Worm (Caenorhabditis elegans): Measurements from ENCODE around the gene unc-112.

Gene unc-112

ce11 chrV:14682870-14683269 lies 13.6 kb downstream of the unc-112 start:
- TF ChIP-seq T26A8.4 (GFP tag; IDR thresholded peaks at IDR 0.05) (no peak), F10B5.3 (tag; optimal IDR thresholded peaks at IDR 0.05) (no peak), lsy-2 (tag; optimal IDR thresholded peaks at IDR 0.05) (peak in 1 of 2 experiments; percentile 5), nhr-25 (tag; optimal IDR thresholded peaks at IDR 0.05; ENCODE audit: borderline replicate concordance, insufficient read depth) (peak; percentile 8), aha-1 (tag) (peak; percentile 15), unc-62 (GFP tag; optimal IDR thresholded peaks at IDR 0.05 in 1 of 2) (peak in 1 of 2 experiments; percentile 55), unc-62 (tag; optimal IDR thresholded peaks at IDR 0.05) (no peak), ceh-28 (tag; optimal IDR thresholded peaks at IDR 0.05) (no peak)

ce11 chrV:14680014-14680413 lies 16.4 kb downstream of the unc-112 start, which contains the start of gene C47E8.3:
Gene C47E8.3, plus strand, starts transcription at chrV:14680314.
- TF ChIP-seq aha-1 (tag) = peak; percentile 22
- no peak for TF ChIP-seq lin-29 (GFP tag; IDR thresholded peaks at IDR 0.05)
- no peak for TF ChIP-seq mdt-29 (GFP tag; IDR thresholded peaks at IDR 0.05)
- no peak for TF ChIP-seq nhr-10 (tag; optimal IDR thresholded peaks at IDR 0.05)
- TF ChIP-seq ztf-7 (tag; optimal IDR thresholded peaks at IDR 0.05) = no peak

- no peak for TF ChIP-seq dmd-8 (GFP tag; IDR thresholded peaks at IDR 0.05)
- TF ChIP-seq zfp-2 (tag; optimal IDR thresholded peaks at IDR 0.05) = no peak
- no peak for TF ChIP-seq nhr-28 (tag; optimal IDR thresholded peaks at IDR 0.05)
- TF ChIP-seq F49E8.2 (tag; optimal IDR thresholded peaks at IDR 0.05; ENCODE audit: borderline replicate concordance) = no peak
- no peak for TF ChIP-seq R02D3.7 (tag; optimal IDR thresholded peaks at IDR 0.05)
- TF ChIP-seq nhr-102 (tag; optimal IDR thresholded peaks at IDR 0.05) = no peak
- no peak for TF ChIP-seq ZK337.2 (GFP tag; IDR thresholded peaks at IDR 0.05)
- no peak for TF ChIP-seq F10B5.3 (tag; optimal IDR thresholded peaks at IDR 0.05)
- no peak for TF ChIP-seq daf-19 (GFP tag; conservative IDR thresholded peaks at IDR 0.05)
- no peak for TF ChIP-seq hlh-30 (tag; optimal IDR thresholded peaks at IDR 0.05; ENCODE audit: insufficient read depth)
- TF ChIP-seq dmd-9 (GFP tag; IDR thresholded peaks at IDR 0.05) = no peak
- no peak for TF ChIP-seq T26A8.4 (GFP tag; IDR thresholded peaks at IDR 0.05)
These were observed 18.2 kb downstream of the unc-112 start for ce11 chrV:14678298-14678697.

- no peak for TF ChIP-seq dmd-9 (GFP tag; IDR thresholded peaks at IDR 0.05)
- TF ChIP-seq nhr-111 (GFP tag; optimal IDR thresholded peaks at IDR 0.05) = no peak
- TF ChIP-seq snpc-4 (tag; optimal IDR thresholded peaks at IDR 0.05) = no peak
- TF ChIP-seq nhr-25 (tag; optimal IDR thresholded peaks at IDR 0.05; ENCODE audit: borderline replicate concordance, insufficient read depth) = no peak
- no peak for TF ChIP-seq nhr-11 (tag; optimal IDR thresholded peaks at IDR 0.05)
- no peak for TF ChIP-seq nhr-28 (tag; optimal IDR thresholded peaks at IDR 0.05)
- TF ChIP-seq F37D6.2 (tag; optimal IDR thresholded peaks at IDR 0.05) = no peak
- TF ChIP-seq mep-1 (tag; optimal IDR thresholded peaks at IDR 0.05) = no peak
- TF ChIP-seq madf-9 (GFP tag; conservative IDR thresholded peaks at IDR 0.05) = no peak
- no peak for TF ChIP-seq hlh-11 (tag; optimal IDR thresholded peaks at IDR 0.05)
- no peak for TF ChIP-seq ama-1 (optimal IDR thresholded peaks at IDR 0.05)
- TF ChIP-seq jun-1 (tag; optimal IDR thresholded peaks at IDR 0.05) = no peak
- no peak for TF ChIP-seq fos-1 (tag; optimal IDR thresholded peaks at IDR 0.05)
- TF ChIP-seq lin-38 (GFP tag; IDR thresholded peaks at IDR 0.05) = no peak
- no peak for TF ChIP-seq hmg-1.1 (GFP tag; IDR thresholded peaks at IDR 0.05)
- TF ChIP-seq vab-7 (GFP tag; IDR thresholded peaks at IDR 0.05) = no peak
- no peak for TF ChIP-seq ces-1 (GFP tag; optimal IDR thresholded peaks at IDR 0.05)
These were observed 30.7 kb downstream of the unc-112 start, which contains the start of gene C47E8.1 for ce11 chrV:14665728-14666127. Gene C47E8.1, plus strand, starts transcription at chrV:14666028.

ce11 chrV:14663006-14663405 lies 33.4 kb downstream of the unc-112 start, which contains the start of gene C47E8.9:
Gene C47E8.9, plus strand, starts transcription at chrV:14663306.
- TF ChIP-seq sdz-12 (GFP tag; optimal IDR thresholded peaks at IDR 0.05) (no peak), set-16 (GFP tag; IDR thresholded peaks at IDR 0.05) (no peak), mes-2 (tag; optimal IDR thresholded peaks at IDR 0.05; ENCODE audit: poor library complexity, severe bottlenecking) (no peak), ceh-28 (tag; optimal IDR thresholded peaks at IDR 0.05) (no peak), ceh-62 (tag; optimal IDR thresholded peaks at IDR 0.05) (no peak), lin-39 (tag; optimal IDR thresholded peaks at IDR 0.05) (no peak), nhr-28 (tag; optimal IDR thresholded peaks at IDR 0.05) (no peak), T26A8.4 (GFP tag; IDR thresholded peaks at IDR 0.05) (no peak), F37D6.2 (tag; optimal IDR thresholded peaks at IDR 0.05) (no peak)

Measured in whole organism, L4 larva.